Worm (Caenorhabditis elegans) whole organism, midembryonic: ENCODE results near the gene F07C6.4.

Experiments
- T22C8.4 ChIP-seq: fragments of 200-800 bp; sonication (Bioruptor generic); IDR thresholded peaks from 2 replicates; pipeline ENCODE4 v1.3.6; 2022; ENCODE audit warnings: missing genetic modification characterization, missing compliant biosample characterization
- cog-1 ChIP-seq: sonication (generic microtip); optimal IDR thresholded peaks from 2 replicates; lab custom pipeline; 2016; ENCODE audit warnings: missing genetic modification characterization, missing compliant biosample characterization
- flt-1 ChIP-seq: fragments of 200-800 bp; sonication (Bioruptor generic); IDR thresholded peaks from 2 replicates; pipeline ENCODE4 v1.3.6; 2022; ENCODE audit warnings: missing genetic modification characterization, missing compliant biosample characterization
- klf-2 ChIP-seq: fragments of 200-800 bp; sonication (Bioruptor generic); conservative IDR thresholded peaks from 2 replicates; pipeline ENCODE4 v1.3.6; 2022; ENCODE audit warnings: missing genetic modification reagents, missing genetic modification characterization, missing compliant biosample characterization
- med-1 ChIP-seq: sonication (generic microtip); optimal IDR thresholded peaks from 2 replicates; lab custom pipeline; 2017; ENCODE audit warnings: missing genetic modification characterization, mild to moderate bottlenecking, missing compliant biosample characterization, antibody characterized with exemption, missing genetic modification reagents; ENCODE audit not compliant: insufficient read depth
- ref-1 ChIP-seq: fragments of 200-800 bp; sonication (Bioruptor generic); conservative IDR thresholded peaks from 2 replicates; pipeline ENCODE4 v1.3.6; 2022; ENCODE audit warnings: missing genetic modification reagents, missing genetic modification characterization, missing compliant biosample characterization
- tab-1 ChIP-seq: fragments of 200-800 bp; sonication (Bioruptor generic); IDR thresholded peaks from 2 replicates; pipeline ENCODE4 v1.3.6; 2022; ENCODE audit warnings: missing genetic modification characterization, missing compliant biosample characterization
- ztf-23 ChIP-seq: fragments of 200-800 bp; sonication (Bioruptor generic); IDR thresholded peaks from 2 replicates; pipeline ENCODE4 v1.3.6; 2022; ENCODE audit warnings: missing genetic modification reagents, missing genetic modification characterization, missing compliant biosample characterization
- ztf-29 ChIP-seq: fragments of 200-800 bp; sonication (Bioruptor generic); IDR thresholded peaks from 2 replicates; pipeline ENCODE4 v1.3.6; 2022; ENCODE audit warnings: missing genetic modification reagents, missing genetic modification characterization, missing compliant biosample characterization

Gene F07C6.4

DNA sequence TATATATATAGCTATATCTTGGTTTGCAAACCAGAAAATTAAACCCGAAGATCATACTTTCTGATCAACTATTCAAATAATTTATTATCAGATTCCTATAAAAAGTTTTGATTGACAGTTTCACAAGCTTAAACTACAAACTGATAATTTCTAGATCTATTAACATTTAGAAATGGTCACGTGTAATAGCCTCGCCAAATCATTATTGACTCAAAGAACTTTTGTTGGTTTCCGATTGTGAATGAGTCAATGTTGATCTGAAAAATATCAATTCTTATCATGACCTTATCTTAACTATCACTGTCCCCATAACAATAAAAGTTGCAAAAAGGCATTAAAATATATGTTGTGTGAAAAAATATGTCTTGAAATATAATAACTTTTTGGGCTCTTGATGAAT is 36.4 kb downstream of the F07C6.4 start:
- TF ChIP-seq cog-1 (tag; lab: Kevin White, UChicago) (no peak), flt-1 (GFP tag; lab: Robert Waterston, UW) (no peak), tab-1 (GFP tag; lab: Robert Waterston, UW) (no peak), klf-2 (GFP tag; lab: Robert Waterston, UW) (no peak), T22C8.4 (no peak), ztf-29 (GFP tag; lab: Robert Waterston, UW) (no peak), ztf-23 (no peak), ref-1 (GFP tag; lab: Robert Waterston, UW) (no peak), med-1 (GFP tag; lab: Kevin White, UChicago) (no peak)

DNA sequence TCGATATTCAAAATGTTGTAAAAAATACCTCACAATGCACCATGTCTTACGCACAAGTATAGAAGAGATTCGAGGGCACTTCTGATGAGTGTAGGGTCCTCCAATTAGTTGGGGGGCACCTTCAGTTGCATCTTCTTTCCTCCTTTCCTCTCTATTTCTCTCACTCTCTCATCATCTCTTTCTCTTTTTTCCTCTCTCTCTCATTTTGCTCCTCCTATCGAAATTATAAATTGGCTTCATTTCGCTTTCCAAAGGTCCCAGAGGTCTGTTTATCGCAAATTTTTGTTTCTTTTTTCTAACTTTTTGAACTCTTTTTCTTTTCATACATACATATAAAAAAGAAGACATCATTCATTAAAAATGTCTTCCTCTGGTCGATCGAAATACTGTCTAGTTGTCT is 37.2 kb downstream of the F07C6.4 start:
- no peak for TF ChIP-seq flt-1 (GFP tag; lab: Robert Waterston, UW)
- TF ChIP-seq cog-1 (tag; lab: Kevin White, UChicago), result no peak
- no peak for TF ChIP-seq T22C8.4
- no peak for TF ChIP-seq med-1 (GFP tag; lab: Kevin White, UChicago)
- TF ChIP-seq ref-1 (GFP tag; lab: Robert Waterston, UW), result no peak
- no peak for TF ChIP-seq ztf-29 (GFP tag; lab: Robert Waterston, UW)
- TF ChIP-seq klf-2 (GFP tag; lab: Robert Waterston, UW), result no peak
- no peak for TF ChIP-seq ztf-23
- no peak for TF ChIP-seq tab-1 (GFP tag; lab: Robert Waterston, UW)

DNA sequence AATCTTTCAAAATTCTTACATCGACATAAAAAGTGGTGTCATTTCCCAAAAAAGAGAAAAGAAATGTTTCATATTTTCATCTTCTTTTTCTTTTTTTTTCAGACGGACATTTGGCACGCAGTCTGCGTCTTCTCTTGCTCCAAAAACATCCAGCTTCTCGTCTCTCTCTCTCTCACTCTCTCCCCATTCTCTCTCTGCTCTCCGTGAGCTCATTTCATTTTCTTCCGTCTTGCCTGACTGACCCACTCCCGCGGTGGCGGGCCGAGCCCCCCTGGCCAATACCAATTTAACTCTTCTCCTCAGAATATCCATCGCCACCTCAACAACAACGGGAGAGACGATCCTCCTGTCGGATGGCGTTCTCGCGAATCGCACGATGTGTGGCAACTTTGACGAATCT is 39.9 kb downstream of the F07C6.4 start, which contains the start of gene txt-19:
Gene txt-19, plus strand, starts transcription at position 304 of the 400 bp plus-strand sequence.
- no peak for TF ChIP-seq flt-1 (GFP tag; lab: Robert Waterston, UW)

DNA sequence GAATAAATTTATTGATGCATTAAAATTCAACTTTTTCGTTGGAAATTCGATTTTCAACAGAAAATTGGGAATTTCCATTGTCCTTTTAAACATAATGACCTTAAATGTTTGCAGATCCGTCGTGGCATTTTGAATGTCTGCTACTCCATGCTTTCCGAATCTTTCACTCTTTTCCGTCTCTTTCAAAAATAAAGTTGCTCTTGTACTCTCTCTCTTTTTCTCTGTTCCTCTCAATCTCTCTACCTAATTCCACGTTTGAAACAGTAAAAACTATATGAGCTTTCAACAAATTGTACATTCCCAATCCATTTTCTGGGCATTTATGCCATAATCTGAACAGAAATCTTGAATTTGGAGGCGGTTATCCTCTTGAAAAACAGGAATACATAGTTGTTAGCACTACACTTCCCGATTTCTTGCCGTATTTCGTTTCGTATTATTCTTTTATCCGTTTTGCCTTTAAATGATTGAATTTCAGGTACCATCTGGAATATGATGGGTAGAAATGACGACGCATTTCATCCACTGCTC is 43.4 kb downstream of the F07C6.4 start, which contains the start of gene srf-3:
Gene srf-3, plus strand, starts transcription at position 481 of the 531 bp plus-strand sequence.
- TF ChIP-seq flt-1 (GFP tag; lab: Robert Waterston, UW) (no peak), med-1 (GFP tag; lab: Kevin White, UChicago) (no peak), tab-1 (GFP tag; lab: Robert Waterston, UW) (no peak), cog-1 (tag; lab: Kevin White, UChicago) (no peak), klf-2 (GFP tag; lab: Robert Waterston, UW) (no peak), ztf-29 (GFP tag; lab: Robert Waterston, UW) (no peak), T22C8.4 (no peak), ref-1 (GFP tag; lab: Robert Waterston, UW) (no peak), ztf-23 (no peak)

DNA sequence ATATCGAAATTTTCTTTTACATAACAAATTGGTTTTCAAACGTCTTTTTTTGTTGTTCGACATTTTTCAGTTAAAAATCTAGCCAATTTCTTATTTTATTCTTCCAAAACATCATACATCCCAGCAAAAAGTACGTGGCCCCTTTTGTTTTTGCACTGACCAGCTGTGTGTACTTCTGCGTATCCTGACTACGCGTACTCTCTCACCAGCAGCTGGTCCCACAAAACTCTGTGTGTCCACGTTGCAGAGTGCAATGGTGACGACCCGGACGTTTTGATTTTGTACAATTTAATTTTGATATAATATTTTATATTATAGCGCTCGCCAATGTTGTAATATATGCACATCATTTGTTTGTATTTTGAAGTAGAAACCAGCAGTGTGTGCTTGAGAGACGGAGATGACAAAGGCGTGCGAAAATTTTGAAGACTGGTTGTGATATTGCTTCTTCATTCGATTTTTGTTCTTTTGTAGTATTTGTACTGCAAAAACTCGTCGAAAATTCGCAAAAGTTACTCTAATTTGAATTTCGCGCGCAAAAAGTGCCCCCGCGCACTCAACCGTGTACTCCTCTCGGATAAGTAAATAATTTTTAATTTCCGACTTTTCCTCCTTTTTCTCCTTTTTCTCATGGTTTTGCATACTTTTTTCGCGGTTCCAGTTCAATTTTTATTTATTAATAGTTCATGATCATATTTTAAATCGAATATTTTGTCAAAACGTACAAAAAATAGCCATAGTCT is 48.8 kb downstream of the F07C6.4 start:
- TF ChIP-seq T22C8.4, result no peak
- TF ChIP-seq ztf-23, result no peak
- no peak for TF ChIP-seq ref-1 (GFP tag; lab: Robert Waterston, UW)
- TF ChIP-seq ztf-29 (GFP tag; lab: Robert Waterston, UW), result no peak
- TF ChIP-seq tab-1 (GFP tag; lab: Robert Waterston, UW), result no peak
- TF ChIP-seq med-1 (GFP tag; lab: Kevin White, UChicago), result no peak
- TF ChIP-seq cog-1 (tag; lab: Kevin White, UChicago), result no peak
- TF ChIP-seq klf-2 (GFP tag; lab: Robert Waterston, UW), result no peak
- no peak for TF ChIP-seq flt-1 (GFP tag; lab: Robert Waterston, UW)

DNA sequence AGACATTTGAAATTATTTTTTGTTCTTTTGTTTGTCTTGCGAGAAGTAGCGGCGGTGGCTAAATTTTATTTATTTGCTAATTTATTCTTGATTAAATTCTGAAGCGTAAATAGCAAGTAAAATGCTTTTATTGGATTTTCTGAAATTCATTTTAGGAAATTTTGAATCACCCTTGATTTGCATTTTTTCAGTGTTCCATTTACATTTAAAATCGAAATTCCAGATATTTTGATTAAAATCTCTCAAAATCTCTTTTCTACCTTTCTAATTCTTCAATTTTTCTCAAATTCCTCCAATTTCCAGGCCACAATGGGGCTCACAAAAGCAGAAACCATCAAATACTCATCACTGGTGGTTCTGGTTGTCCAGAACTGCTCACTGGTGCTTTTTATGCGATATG is 49.5 kb downstream of the F07C6.4 start, which contains the start of gene nstp-5:
Gene nstp-5, plus strand, starts transcription at position 301 of the 400 bp plus-strand sequence.
- TF ChIP-seq med-1 (GFP tag; lab: Kevin White, UChicago) (no peak), ref-1 (GFP tag; lab: Robert Waterston, UW) (no peak), tab-1 (GFP tag; lab: Robert Waterston, UW) (no peak), ztf-29 (GFP tag; lab: Robert Waterston, UW) (no peak), flt-1 (GFP tag; lab: Robert Waterston, UW) (no peak), cog-1 (tag; lab: Kevin White, UChicago) (no peak), ztf-23 (no peak), klf-2 (GFP tag; lab: Robert Waterston, UW) (no peak), T22C8.4 (no peak)

DNA sequence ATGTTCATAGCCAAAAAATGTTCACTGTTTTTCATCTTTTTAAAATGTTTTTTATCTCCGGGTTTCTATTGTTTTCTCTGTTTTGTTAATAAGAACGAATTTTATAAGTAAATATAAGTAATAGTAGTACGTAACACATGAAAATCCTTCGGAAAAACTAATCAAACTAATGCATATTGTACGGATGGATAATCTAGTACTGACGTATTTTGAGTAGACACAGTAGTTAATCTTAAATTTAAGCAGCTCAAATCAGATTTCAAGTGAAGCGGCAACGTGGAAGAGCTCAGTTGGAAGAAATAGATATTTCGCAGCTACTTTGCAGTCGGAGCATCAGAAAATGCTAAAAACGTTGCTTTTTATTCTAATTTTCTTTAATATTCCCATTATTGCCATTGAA is 54.1 kb downstream of the F07C6.4 start, which contains the start of gene gcy-18:
Gene gcy-18, plus strand, starts transcription at position 301 of the 400 bp plus-strand sequence.
- no peak for TF ChIP-seq tab-1 (GFP tag; lab: Robert Waterston, UW)

DNA sequence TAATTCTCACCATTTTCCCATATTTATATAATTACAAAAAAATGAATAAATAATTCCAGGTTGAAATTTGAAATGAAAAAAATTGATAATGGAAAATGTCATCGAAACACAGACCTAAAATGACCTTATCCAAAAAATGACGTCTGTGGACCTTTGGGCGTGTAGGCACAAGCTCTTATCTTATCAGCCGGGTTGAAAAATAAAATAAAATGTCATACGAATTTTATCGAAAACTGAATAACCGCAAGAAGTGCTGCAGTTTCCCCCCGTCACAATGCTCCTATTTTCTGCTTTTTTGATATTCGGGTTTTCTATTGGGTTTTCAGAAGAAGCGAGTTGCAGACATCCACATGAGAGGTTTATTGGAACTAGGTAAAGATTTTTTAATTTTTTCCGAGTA is 60.2 kb downstream of the F07C6.4 start, which contains the start of gene clec-186:
Gene clec-186, plus strand, starts transcription at position 226 of the 400 bp plus-strand sequence.
- TF ChIP-seq cog-1 (tag; lab: Kevin White, UChicago) (no peak), T22C8.4 (no peak), tab-1 (GFP tag; lab: Robert Waterston, UW) (no peak), med-1 (GFP tag; lab: Kevin White, UChicago) (no peak), ref-1 (GFP tag; lab: Robert Waterston, UW) (no peak), klf-2 (GFP tag; lab: Robert Waterston, UW) (no peak), ztf-23 (no peak), flt-1 (GFP tag; lab: Robert Waterston, UW) (no peak), ztf-29 (GFP tag; lab: Robert Waterston, UW) (no peak)

DNA sequence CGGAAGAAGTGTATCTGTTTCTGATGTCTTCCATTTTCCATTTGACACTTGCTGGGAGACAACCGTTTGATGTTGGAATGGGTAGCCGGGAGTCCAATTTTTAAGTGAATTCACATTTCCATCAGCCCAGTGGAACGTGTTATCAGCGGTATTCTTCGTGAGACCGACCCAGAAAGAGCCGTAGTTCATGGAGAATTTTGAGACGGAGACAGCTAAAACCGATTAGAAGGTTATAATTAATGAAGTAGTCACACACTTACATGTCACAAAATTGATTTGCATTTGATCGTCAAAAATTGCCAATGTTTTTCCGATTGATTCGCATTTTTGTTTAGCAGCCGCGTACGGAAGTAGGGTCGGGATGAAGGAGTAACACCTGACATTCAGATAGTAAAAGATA is 63.7 kb downstream of the F07C6.4 start:
- TF ChIP-seq med-1 (GFP tag; lab: Kevin White, UChicago) (no peak), ref-1 (GFP tag; lab: Robert Waterston, UW) (no peak), flt-1 (GFP tag; lab: Robert Waterston, UW) (no peak), cog-1 (tag; lab: Kevin White, UChicago) (no peak), ztf-23 (no peak), klf-2 (GFP tag; lab: Robert Waterston, UW) (no peak), tab-1 (GFP tag; lab: Robert Waterston, UW) (no peak), T22C8.4 (no peak), ztf-29 (GFP tag; lab: Robert Waterston, UW) (no peak)
